Worm (Caenorhabditis elegans) whole organism, L4 larva: ENCODE results near the gene clec-138.

Source experiments
- Y5F2A.4 ChIP-seq: fragments of 200-800 bp; sonication (Bioruptor generic); optimal IDR thresholded peaks from 2 replicates; lab custom pipeline; 2018; ENCODE audit warnings: mild to moderate bottlenecking, missing genetic modification characterization, missing compliant biosample characterization
- ama-1 ChIP-seq: fragments of 150-350 bp; optimal IDR thresholded peaks from 2 replicates; lab custom pipeline; 2014; ENCODE audit warnings: inconsistent platforms, mixed read lengths
- ceh-82 ChIP-seq: sonication (generic microtip); optimal IDR thresholded peaks from 2 replicates; lab custom pipeline; 2017; ENCODE audit warnings: missing biosample characterization, missing genetic modification characterization
- cey-2 ChIP-seq: sonication (generic microtip); optimal IDR thresholded peaks from 3 replicates; lab custom pipeline; 2017; ENCODE audit warnings: missing genetic modification characterization, mild to moderate bottlenecking, missing compliant biosample characterization, antibody characterized with exemption, borderline replicate concordance; ENCODE audit not compliant: insufficient read depth
- daf-19 ChIP-seq: fragments of 200-800 bp; sonication (Bioruptor generic); conservative IDR thresholded peaks from 2 replicates; pipeline ENCODE4 v1.3.6; 2022; ENCODE audit warnings: missing genetic modification characterization, missing compliant biosample characterization
- dve-1 ChIP-seq: sonication (generic microtip); optimal IDR thresholded peaks from 2 replicates; lab custom pipeline; 2017; ENCODE audit warnings: antibody characterized with exemption, mild to moderate bottlenecking, missing genetic modification characterization, missing compliant biosample characterization; ENCODE audit not compliant: insufficient read depth
- lsy-2 ChIP-seq, 2 experiments: fragments of 150-350 bp in 1 of 2; sonication (generic microtip) in 1 of 2; optimal IDR thresholded peaks; 2 replicates each; lab custom pipeline; 2014 to 2017; ENCODE audit warnings: missing biosample characterization in 2 of 2, missing genetic modification characterization in 2 of 2
- madf-5 ChIP-seq, 2 experiments: fragments of 200-800 bp; sonication (Bioruptor generic); IDR thresholded peaks; 2 replicates each; pipeline ENCODE4 v1.3.6; 2022; ENCODE audit warnings: missing compliant biosample characterization in 2 of 2, missing genetic modification characterization in 2 of 2
- mxl-2 ChIP-seq: fragments of 200-800 bp; sonication (Bioruptor generic); conservative IDR thresholded peaks from 2 replicates; pipeline ENCODE4 v1.3.6; 2022; ENCODE audit warnings: missing genetic modification reagents, missing genetic modification characterization, missing compliant biosample characterization
- nhr-10 ChIP-seq: fragments of 150-350 bp; optimal IDR thresholded peaks from 2 replicates; lab custom pipeline; 2014; ENCODE audit warnings: missing biosample characterization, missing genetic modification characterization
- pha-4 ChIP-seq, 2 experiments: fragments of 150-350 bp in 1 of 2; fragments of 200-800 bp in 1 of 2; sonication (Bioruptor generic) in 1 of 2; IDR thresholded peaks in 1 of 2; optimal IDR thresholded peaks in 1 of 2; 2 replicates each; pipeline versions ENCODE4 v1.3.6 to Lab custom; 2014 to 2022; ENCODE audit warnings: missing genetic modification characterization in 2 of 2, missing genetic modification reagents in 2 of 2, missing biosample characterization in 1 of 2, missing compliant biosample characterization in 1 of 2
- spr-3 ChIP-seq: fragments of 200-800 bp; sonication (Bioruptor generic); optimal IDR thresholded peaks from 2 replicates; lab custom pipeline; 2018; ENCODE audit warnings: mild to moderate bottlenecking, missing genetic modification characterization, missing compliant biosample characterization
- unc-62 ChIP-seq, 3 experiments: fragments of 150-350 bp in 1 of 3; sonication (generic microtip); optimal IDR thresholded peaks in 2 of 3; peaks in 1 of 3; 1 replicate in 1 of 3; 2 replicates in 2 of 3; lab custom pipeline; 2014 to 2017; ENCODE audit warnings: missing biosample characterization in 3 of 3, missing genetic modification characterization in 3 of 3, missing genetic modification reagents in 3 of 3, missing genotype in 1 of 3
- ztf-11 ChIP-seq: fragments of 150-350 bp; optimal IDR thresholded peaks from 2 replicates; lab custom pipeline; 2014; ENCODE audit warnings: missing biosample characterization, missing genetic modification characterization

- TF ChIP-seq lsy-2 (tag; optimal IDR thresholded peaks at IDR 0.05; lab: Kevin White, UChicago) (no peak), ama-1 (lab: Kevin White, UChicago) (no peak), pha-4 (GFP tag; IDR thresholded peaks at IDR 0.05; lab: Robert Waterston, UW) (no peak), pha-4 (tag; optimal IDR thresholded peaks at IDR 0.05; lab: Kevin White, UChicago) (no peak), mxl-2 (GFP tag; lab: Robert Waterston, UW) (no peak), madf-5 (GFP tag; IDR thresholded peaks at IDR 0.05; lab: Robert Waterston, UW) (no peak), dve-1 (tag; lab: Kevin White, UChicago) (no peak), unc-62 (GFP tag; optimal IDR thresholded peaks at IDR 0.05 in 1 of 2; lab: Kevin White, UChicago) (no peak), unc-62 (tag; optimal IDR thresholded peaks at IDR 0.05; lab: Kevin White, UChicago) (no peak), spr-3 (GFP tag; lab: Kevin White, UChicago) (no peak), cey-2 (no peak), ztf-11 (tag; lab: Kevin White, UChicago) (no peak), daf-19 (GFP tag; lab: Robert Waterston, UW) (no peak), ceh-82 (no peak), Y5F2A.4 (GFP tag; lab: Kevin White, UChicago) (no peak), nhr-10 (tag; lab: Kevin White, UChicago) (no peak)
Measured at ce11 chrII:4597441-4597840, 22.2 kb downstream of the clec-138 start.
